Worm (Caenorhabditis elegans) whole organism, young adult: ENCODE results near the gene glb-16.

Source experiments
- K11D2.4 ChIP-seq: fragments of 200-800 bp; sonication (Bioruptor generic); IDR thresholded peaks from 2 replicates; pipeline ENCODE4 v1.3.6; 2022; ENCODE audit warnings: missing genetic modification reagents, missing genetic modification characterization, missing compliant biosample characterization
- ceh-79 ChIP-seq: sonication (generic microtip); optimal IDR thresholded peaks from 2 replicates; lab custom pipeline; 2017; ENCODE audit warnings: mild to moderate bottlenecking, missing genetic modification characterization, missing compliant biosample characterization
- nhr-27 ChIP-seq: fragments of 200-800 bp; sonication (Bioruptor generic); optimal IDR thresholded peaks from 2 replicates; lab custom pipeline; 2018; ENCODE audit warnings: mild to moderate bottlenecking, missing genetic modification characterization, moderate library complexity, missing compliant biosample characterization
- nhr-80 ChIP-seq: sonication (generic microtip); optimal IDR thresholded peaks from 2 replicates; lab custom pipeline; 2016; ENCODE audit warnings: missing genetic modification characterization, missing compliant biosample characterization
- unc-62 ChIP-seq: fragments of 150-350 bp; optimal IDR thresholded peaks from 2 replicates; lab custom pipeline; 2014; ENCODE audit warnings: missing biosample characterization, missing genetic modification reagents, missing genetic modification characterization

DNA sequence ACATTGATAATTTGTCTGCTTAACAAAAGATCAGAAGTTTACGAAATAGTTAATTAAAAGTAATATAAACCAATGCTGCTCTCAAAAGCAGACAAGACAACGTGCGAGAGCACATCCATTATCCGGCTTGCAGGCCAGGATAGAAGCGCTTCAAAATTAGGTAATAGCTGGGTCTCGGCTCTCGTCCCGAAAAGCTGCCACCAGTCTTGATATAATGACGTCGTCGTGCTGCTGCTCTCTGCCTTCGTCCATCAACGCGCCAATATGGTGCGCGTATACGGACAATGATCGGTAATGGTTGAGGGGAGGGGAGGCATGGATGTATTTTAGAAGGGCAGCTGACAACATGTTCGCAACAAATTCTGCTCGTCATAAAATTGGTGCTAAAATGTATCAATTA lies 5.5 kb downstream of the glb-16 start:
- TF ChIP-seq unc-62 (GFP tag; lab: Kevin White, UChicago) (no peak), ceh-79 (tag; lab: Kevin White, UChicago) (no peak), nhr-27 (no peak), K11D2.4 (GFP tag; lab: Robert Waterston, UW) (no peak), nhr-80 (no peak)
